Worm (Caenorhabditis elegans) whole organism, L3 larva: ENCODE results near the gene mdmh-35.
A peak's percentile ranks its signal among the peaks of the same experiment; 100 is the strongest.

Experiments used
- R02D3.7 ChIP-seq: fragments of 150-350 bp; optimal IDR thresholded peaks from 2 replicates; lab custom pipeline; 2014; ENCODE audit warnings: missing biosample characterization, missing genetic modification characterization
- aly-2 ChIP-seq: fragments of 150-350 bp; optimal IDR thresholded peaks from 2 replicates; lab custom pipeline; 2014; ENCODE audit warnings: missing biosample characterization, missing genetic modification characterization
- ama-1 ChIP-seq: fragments of 150-350 bp; optimal IDR thresholded peaks from 2 replicates; lab custom pipeline; 2018
- ceh-16 ChIP-seq: sonication (generic microtip); optimal IDR thresholded peaks from 2 replicates; lab custom pipeline; 2017; ENCODE audit warnings: missing biosample characterization, missing genetic modification characterization
- daf-12 ChIP-seq: fragments of 150-350 bp; optimal IDR thresholded peaks from 2 replicates; lab custom pipeline; 2014; ENCODE audit warnings: missing biosample characterization, missing genetic modification reagents, missing genetic modification characterization
- egl-27 ChIP-seq: sonication (generic microtip); optimal IDR thresholded peaks from 4 replicates; lab custom pipeline; 2017; ENCODE audit warnings: missing biosample characterization, missing genetic modification reagents, missing genetic modification characterization
- egl-5 ChIP-seq: fragments of 150-350 bp; optimal IDR thresholded peaks from 2 replicates; lab custom pipeline; 2017; ENCODE audit warnings: missing biosample characterization, missing genetic modification reagents, missing genetic modification characterization, inconsistent platforms
- elt-1 ChIP-seq: fragments of 150-350 bp; optimal IDR thresholded peaks from 2 replicates; lab custom pipeline; 2014; ENCODE audit warnings: missing biosample characterization, missing genetic modification characterization
- elt-2 ChIP-seq: sonication (generic microtip); optimal IDR thresholded peaks from 2 replicates; lab custom pipeline; 2016; ENCODE audit warnings: missing genetic modification reagents, mild to moderate bottlenecking, missing genetic modification characterization, missing compliant biosample characterization
- elt-3 ChIP-seq, 3 experiments: fragments of 150-350 bp in 1 of 3; sonication (generic microtip) in 2 of 3; optimal IDR thresholded peaks; 2 replicates in 2 of 3; 4 replicates in 1 of 3; lab custom pipeline; 2014 to 2017; ENCODE audit warnings: missing biosample characterization in 3 of 3, missing genetic modification characterization in 3 of 3
- fkh-2 ChIP-seq: fragments of 150-350 bp; optimal IDR thresholded peaks from 2 replicates; lab custom pipeline; 2014; ENCODE audit warnings: missing biosample characterization, missing genetic modification reagents, missing genetic modification characterization
- fos-1 ChIP-seq: fragments of 150-350 bp; optimal IDR thresholded peaks from 2 replicates; lab custom pipeline; 2014; ENCODE audit warnings: missing biosample characterization, missing genetic modification characterization
- hmg-11 ChIP-seq: sonication (generic microtip); optimal IDR thresholded peaks from 2 replicates; lab custom pipeline; 2016; ENCODE audit warnings: missing genetic modification characterization, missing compliant biosample characterization
- jun-1 ChIP-seq: fragments of 150-350 bp; optimal IDR thresholded peaks from 2 replicates; lab custom pipeline; 2014; ENCODE audit warnings: missing biosample characterization, missing genetic modification reagents, missing genetic modification characterization
- lin-15B ChIP-seq: fragments of 150-350 bp; optimal IDR thresholded peaks from 2 replicates; lab custom pipeline; 2014; ENCODE audit warnings: missing biosample characterization, missing genetic modification characterization
- lin-39 ChIP-seq: fragments of 150-350 bp; optimal IDR thresholded peaks from 2 replicates; lab custom pipeline; 2018; ENCODE audit warnings: missing biosample characterization, missing genetic modification reagents, missing genetic modification characterization
- mdl-1 ChIP-seq: fragments of 150-350 bp; optimal IDR thresholded peaks from 2 replicates; lab custom pipeline; 2014; ENCODE audit warnings: missing biosample characterization, missing genetic modification characterization
- mml-1 ChIP-seq: fragments of 150-350 bp; sonication (generic microtip); optimal IDR thresholded peaks from 3 replicates; lab custom pipeline; 2014; ENCODE audit warnings: missing biosample characterization, missing genetic modification characterization
- nfya-1 ChIP-seq: sonication (generic microtip); optimal IDR thresholded peaks from 2 replicates; lab custom pipeline; 2017; ENCODE audit warnings: missing genetic modification characterization, mild to moderate bottlenecking, missing compliant biosample characterization, antibody characterized with exemption, moderate library complexity; ENCODE audit not compliant: insufficient read depth
- nhr-11 ChIP-seq: fragments of 150-350 bp; optimal IDR thresholded peaks from 2 replicates; lab custom pipeline; 2014; ENCODE audit warnings: missing biosample characterization, missing genetic modification characterization
- nhr-23 ChIP-seq: fragments of 150-350 bp; optimal IDR thresholded peaks from 2 replicates; lab custom pipeline; 2014; ENCODE audit warnings: missing biosample characterization, missing genetic modification reagents, missing genetic modification characterization
- nhr-237 ChIP-seq: fragments of 150-350 bp; optimal IDR thresholded peaks from 2 replicates; lab custom pipeline; 2014; ENCODE audit warnings: missing biosample characterization, missing genetic modification characterization
- nhr-25 ChIP-seq: sonication (generic microtip); optimal IDR thresholded peaks from 2 replicates; lab custom pipeline; 2017; ENCODE audit warnings: missing biosample characterization, missing genetic modification characterization
- nhr-28 ChIP-seq: fragments of 150-350 bp; optimal IDR thresholded peaks from 2 replicates; lab custom pipeline; 2014; ENCODE audit warnings: missing biosample characterization, missing genetic modification characterization
- nhr-43 ChIP-seq: sonication (generic microtip); optimal IDR thresholded peaks from 2 replicates; lab custom pipeline; 2016; ENCODE audit warnings: mild to moderate bottlenecking, missing genetic modification characterization, missing compliant biosample characterization; ENCODE audit not compliant: poor library complexity, severe bottlenecking
- nhr-67 ChIP-seq: fragments of 150-350 bp; optimal IDR thresholded peaks from 2 replicates; lab custom pipeline; 2014; ENCODE audit warnings: missing biosample characterization, missing genetic modification characterization
- nhr-77 ChIP-seq: fragments of 150-350 bp; optimal IDR thresholded peaks from 2 replicates; lab custom pipeline; 2014; ENCODE audit warnings: missing biosample characterization, missing genetic modification characterization
- pha-4 ChIP-seq: fragments of 150-350 bp; optimal IDR thresholded peaks from 2 replicates; lab custom pipeline; 2014; ENCODE audit warnings: missing biosample characterization, missing genetic modification reagents, missing genetic modification characterization
- pqm-1 ChIP-seq: fragments of 150-350 bp; optimal IDR thresholded peaks from 2 replicates; lab custom pipeline; 2017; ENCODE audit warnings: missing biosample characterization, missing genetic modification characterization, inconsistent platforms
- skn-1 ChIP-seq: fragments of 150-350 bp; optimal IDR thresholded peaks from 2 replicates; lab custom pipeline; 2014; ENCODE audit warnings: missing biosample characterization, missing genetic modification characterization
- snpc-4 ChIP-seq: fragments of 150-350 bp; optimal IDR thresholded peaks from 2 replicates; lab custom pipeline; 2014; ENCODE audit warnings: missing biosample characterization, missing genetic modification characterization
- tbx-2 ChIP-seq: sonication (generic microtip); optimal IDR thresholded peaks from 2 replicates; lab custom pipeline; 2016; ENCODE audit warnings: mild to moderate bottlenecking, missing genetic modification characterization, missing compliant biosample characterization

mdmh-35 gene

ce11 chrII:7857485-7858010 is 2.0 kb upstream of the mdmh-35 start, which contains the start of the genes cec-3 and T09A5.15:
cec-3 (minus strand) TSS chrII:7857600.
T09A5.15 (plus strand) TSS chrII:7857960.
- TF ChIP-seq pqm-1 (tag; lab: Kevin White, UChicago), result no peak
- peak; percentile 22 for TF ChIP-seq elt-2 (tag; lab: Kevin White, UChicago)
- no peak for TF ChIP-seq nhr-237 (tag; lab: Kevin White, UChicago)
- peak; percentile 61 for TF ChIP-seq pha-4 (tag; lab: Kevin White, UChicago)
- TF ChIP-seq skn-1 (tag; lab: Kevin White, UChicago), result no peak
- peak; percentile 48 for TF ChIP-seq lin-15B
- TF ChIP-seq nfya-1, result peak; percentile 64
- TF ChIP-seq nhr-25 (tag; lab: Kevin White, UChicago), result peak; percentile 2
- no peak for TF ChIP-seq nhr-23 (tag; lab: Kevin White, UChicago)

ce11 chrII:7854942-7855341 is 577 bp downstream of the mdmh-35 start, which contains the start of gene mdt-10:
mdt-10 (minus strand) TSS chrII:7855042.
- TF ChIP-seq ama-1 (lab: Kevin White, UChicago) (no peak), jun-1 (no peak), R02D3.7 (tag; lab: Kevin White, UChicago) (no peak), elt-2 (tag; lab: Kevin White, UChicago) (no peak), pha-4 (tag; lab: Kevin White, UChicago) (no peak), ceh-16 (tag; lab: Kevin White, UChicago) (no peak), nhr-23 (tag; lab: Kevin White, UChicago) (no peak), nhr-28 (tag; lab: Kevin White, UChicago) (no peak), nhr-77 (tag; lab: Kevin White, UChicago) (no peak), elt-3 (tag; optimal IDR thresholded peaks at IDR 0.05; lab: Kevin White, UChicago) (no peak), aly-2 (tag; lab: Kevin White, UChicago) (no peak), lin-39 (tag; lab: Kevin White, UChicago) (no peak), mdl-1 (no peak), fkh-2 (no peak)

ce11 chrII:7853679-7854078 is 1.8 kb downstream of the mdmh-35 start, which contains the start of gene T09A5.5:
T09A5.5 (minus strand) TSS chrII:7853779.
- TF ChIP-seq nhr-67 (tag; lab: Kevin White, UChicago), result no peak
- TF ChIP-seq hmg-11, result no peak
- TF ChIP-seq egl-27 (tag; lab: Kevin White, UChicago), result no peak
- TF ChIP-seq ama-1 (lab: Kevin White, UChicago), result no peak
- no peak for TF ChIP-seq nhr-43 (tag; lab: Kevin White, UChicago)

ce11 chrII:7851480-7851879 is 4.0 kb downstream of the mdmh-35 start:
- TF ChIP-seq snpc-4 (tag; lab: Kevin White, UChicago) (no peak), pha-4 (tag; lab: Kevin White, UChicago) (peak; percentile 62), hmg-11 (no peak), elt-2 (tag; lab: Kevin White, UChicago) (peak; percentile 50), egl-5 (peak; percentile 75)

ce11 chrII:7850575-7850974 is 4.9 kb downstream of the mdmh-35 start:
- TF ChIP-seq nhr-25 (tag; lab: Kevin White, UChicago) (peak; percentile 19), R02D3.7 (tag; lab: Kevin White, UChicago) (no peak), elt-3 (tag; optimal IDR thresholded peaks at IDR 0.05; lab: Kevin White, UChicago) (no peak), egl-5 (peak; percentile 98)
- TF ChIP-seq, all 47 proteins: peak for 2

ce11 chrII:7849697-7850096 is 5.8 kb downstream of the mdmh-35 start, which contains the start of gene acr-7:
acr-7 (minus strand) TSS chrII:7849797.
- no peak for TF ChIP-seq nhr-25 (tag; lab: Kevin White, UChicago)
- TF ChIP-seq pqm-1 (tag; lab: Kevin White, UChicago), result no peak
- no peak for TF ChIP-seq tbx-2 (tag; lab: Kevin White, UChicago)
- no peak for TF ChIP-seq fos-1 (tag; lab: Kevin White, UChicago)
- TF ChIP-seq nhr-11 (tag; lab: Kevin White, UChicago), result no peak
- no peak for TF ChIP-seq egl-27 (tag; lab: Kevin White, UChicago)
- TF ChIP-seq skn-1 (tag; lab: Kevin White, UChicago), result no peak
- TF ChIP-seq lin-15B, result no peak
- TF ChIP-seq daf-12 (tag; lab: Kevin White, UChicago), result no peak
- TF ChIP-seq elt-1 (tag; lab: Kevin White, UChicago), result no peak
- TF ChIP-seq mml-1 (tag; lab: Kevin White, UChicago), result no peak
- TF ChIP-seq elt-3 (tag; optimal IDR thresholded peaks at IDR 0.05; lab: Kevin White, UChicago), result no peak
